Fruit fly (Drosophila melanogaster): ENCODE data around the gene mre11.

Gene mre11

dm6 chr2L:11317655-11318278 lies 35.9 kb downstream of the mre11 start (continued):
- TF ChIP-seq CG31441 (GFP tag; IDR thresholded peaks at IDR 0.05) (0 out of 2 replicates have a peak, but pooled peaks have one; percentile 27), CG10979 (tag; optimal IDR thresholded peaks at IDR 0.05) (peak; percentile 22), CG10209 (GFP tag; optimal IDR thresholded peaks at IDR 0.05) (no peak), CG15696 (tag; optimal IDR thresholded peaks at IDR 0.05) (no peak), esg (GFP tag; conservative IDR thresholded peaks at IDR 0.05) (no peak), phol (tag; optimal IDR thresholded peaks at IDR 0.05) (peak; percentile 9), her (GFP tag; optimal IDR thresholded peaks at IDR 0.05) (no peak), Dbx (GFP tag; IDR thresholded peaks at IDR 0.05) (no peak), crol (GFP tag; IDR thresholded peaks at IDR 0.05) (peak; percentile 51), HmgZ (tag; optimal IDR thresholded peaks at IDR 0.05) (no peak), Max (GFP tag; optimal IDR thresholded peaks at IDR 0.05) (no peak), gfzf (GFP tag; optimal IDR thresholded peaks at IDR 0.05) (no peak), Fer2 (tag; optimal IDR thresholded peaks at IDR 0.05) (no peak), sens (GFP tag) (peak; percentile 74), D19A (tag; optimal IDR thresholded peaks at IDR 0.05) (no peak), CG9932 (GFP tag; IDR thresholded peaks at IDR 0.05) (no peak), CG18262 (tag; optimal IDR thresholded peaks at IDR 0.05) (peak; percentile 17), Hmx (GFP tag; optimal IDR thresholded peaks at IDR 0.05) (no peak), fd96Cb (tag; optimal IDR thresholded peaks at IDR 0.05) (peak; percentile 0), Nf-YC (tag; optimal IDR thresholded peaks at IDR 0.05) (peak; percentile 57), Awh (GFP tag; IDR thresholded peaks at IDR 0.05) (peak; percentile 27; the same call in 1 of the 2 replicates), CG17829 (tag; optimal IDR thresholded peaks at IDR 0.05) (peak; percentile 2), sqz (GFP tag; optimal IDR thresholded peaks at IDR 0.05) (peak; percentile 38), gem (tag; optimal IDR thresholded peaks at IDR 0.05) (peak; percentile 22), TFAM (GFP tag; optimal IDR thresholded peaks at IDR 0.05) (no peak), CG13123 (GFP tag; optimal IDR thresholded peaks at IDR 0.05) (no peak), Xrp1 (GFP tag; IDR thresholded peaks at IDR 0.05) (0 out of 2 replicates have a peak, but pooled peaks have one; percentile 8), Nf-YB (GFP tag; optimal IDR thresholded peaks at IDR 0.05) (peak; percentile 2), dmrt99B (tag; optimal IDR thresholded peaks at IDR 0.05) (peak; percentile 33), sima (GFP tag; optimal IDR thresholded peaks at IDR 0.05) (no peak), Fer3 (tag; optimal IDR thresholded peaks at IDR 0.05) (no peak), insv (GFP tag; optimal IDR thresholded peaks at IDR 0.05) (no peak), lmd (GFP tag; IDR thresholded peaks at IDR 0.05) (0 out of 2 replicates have a peak, but pooled peaks have one; percentile 13), CG6272 (GFP tag; IDR thresholded peaks at IDR 0.05) (no peak), HmgD (GFP tag; optimal IDR thresholded peaks at IDR 0.05) (no peak), B-H2 (GFP tag; optimal IDR thresholded peaks at IDR 0.05) (no peak), CG11504 (tag; optimal IDR thresholded peaks at IDR 0.05) (peak; percentile 45)

dm6 chr2L:11318464-11318863 lies 36.6 kb downstream of the mre11 start:
- TF ChIP-seq CTCF (GFP tag; optimal IDR thresholded peaks at IDR 0.05) (peak; percentile 83), CG1832 (GFP tag; optimal IDR thresholded peaks at IDR 0.05) (no peak), chm (GFP tag; IDR thresholded peaks at IDR 0.05) (no peak), CG12942 (GFP tag; optimal IDR thresholded peaks at IDR 0.05) (no peak), Hsf (GFP tag; optimal IDR thresholded peaks at IDR 0.05) (no peak), Doc2 (GFP tag; IDR thresholded peaks at IDR 0.05) (no peak), insv (GFP tag; optimal IDR thresholded peaks at IDR 0.05) (no peak), CG2199 (GFP tag; IDR thresholded peaks at IDR 0.05) (0 out of 3 replicates have a peak, but pooled peaks have one; percentile 13), CG31441 (GFP tag; IDR thresholded peaks at IDR 0.05) (no peak), vvl (GFP tag; IDR thresholded peaks at IDR 0.05) (peak; percentile 43; the same call in 1 of the 2 replicates), lmd (GFP tag; IDR thresholded peaks at IDR 0.05) (no peak), usp (GFP tag; optimal IDR thresholded peaks at IDR 0.05) (no peak), CG1602 (GFP tag; optimal IDR thresholded peaks at IDR 0.05) (no peak), CG10979 (tag; optimal IDR thresholded peaks at IDR 0.05) (peak; percentile 55), CG11456 (GFP tag; IDR thresholded peaks at IDR 0.05) (no peak), CG6272 (GFP tag; IDR thresholded peaks at IDR 0.05) (no peak)

Measured in whole organism, embryonic.